Fruit fly (Drosophila melanogaster): ENCODE data around the gene Sytbeta.

Sytbeta gene

DNA sequence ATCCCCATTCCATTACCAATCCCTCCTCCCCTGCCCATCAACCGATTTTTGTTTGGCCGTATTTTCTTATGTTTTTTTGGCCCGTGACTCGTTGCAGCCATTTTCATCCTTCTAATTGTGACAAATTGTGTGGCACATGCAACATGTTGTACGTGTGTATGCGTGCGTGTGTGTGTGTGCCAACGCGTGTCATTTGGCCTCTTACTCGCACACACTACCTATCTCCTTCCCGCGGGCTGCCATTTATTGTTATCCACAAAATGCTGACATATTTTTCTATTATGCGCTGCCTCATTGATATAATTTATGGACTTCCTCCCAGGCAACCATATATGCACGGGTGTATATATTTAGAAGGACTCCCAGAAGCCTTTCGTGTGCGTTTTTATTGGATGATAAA lies 33.0 kb downstream of the Sytbeta start:
- no peak for TF ChIP-seq insv (optimal IDR thresholded peaks at IDR 0.05)
- no peak for TF ChIP-seq Myc (optimal IDR thresholded peaks at IDR 0.05)
- no peak for TF ChIP-seq Sin3A (optimal IDR thresholded peaks at IDR 0.05)
- no peak for TF ChIP-seq ttk (optimal IDR thresholded peaks at IDR 0.05)
- TF ChIP-seq h (optimal IDR thresholded peaks at IDR 0.05): no peak
- TF ChIP-seq psq (optimal IDR thresholded peaks at IDR 0.05): no peak

DNA sequence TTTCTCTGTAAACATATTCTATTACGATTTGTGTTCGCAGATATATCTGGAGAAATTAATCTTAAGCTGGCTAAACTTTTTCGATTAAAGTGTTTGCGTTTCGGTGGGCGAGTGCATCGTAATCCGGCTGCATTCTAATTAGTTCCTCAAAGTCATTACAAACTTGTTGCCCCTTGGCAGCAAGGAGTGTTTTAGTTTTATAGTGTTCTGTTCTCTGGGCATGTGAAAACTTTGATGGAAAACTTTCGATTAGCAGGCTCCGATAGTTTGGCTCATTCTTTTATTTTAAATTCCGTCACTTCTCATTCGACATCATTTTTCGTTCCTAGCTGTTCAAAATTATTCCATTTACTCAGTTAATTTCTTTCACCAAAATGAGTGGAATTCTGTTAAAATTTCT lies 41.6 kb downstream of the Sytbeta start, which contains the start of gene CG32148:
Gene CG32148, plus strand, starts transcription at position 301 of the 400 bp plus-strand sequence.
- TF ChIP-seq ttk (optimal IDR thresholded peaks at IDR 0.05) (no peak), Sin3A (optimal IDR thresholded peaks at IDR 0.05) (no peak), Myc (optimal IDR thresholded peaks at IDR 0.05) (no peak), h (optimal IDR thresholded peaks at IDR 0.05) (no peak), psq (optimal IDR thresholded peaks at IDR 0.05) (no peak), insv (optimal IDR thresholded peaks at IDR 0.05) (no peak)

DNA sequence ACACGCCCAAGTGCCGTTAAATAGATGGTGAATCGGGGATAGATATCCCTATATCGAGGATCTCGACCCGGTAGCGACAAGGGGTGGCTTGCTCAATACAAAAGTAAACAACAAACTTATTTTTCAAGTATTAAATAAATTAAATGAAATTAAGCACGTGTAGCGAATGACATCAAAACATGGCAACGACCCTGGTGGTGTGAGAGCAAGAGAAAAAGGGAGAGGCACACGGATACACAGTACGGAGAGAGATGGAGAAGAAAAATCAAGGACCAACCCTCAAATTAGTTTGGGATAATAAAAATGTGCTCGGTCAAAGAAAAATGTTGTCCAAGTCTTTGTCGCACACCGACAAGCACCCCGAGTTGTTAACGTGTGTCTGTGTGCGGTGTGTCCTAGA lies 43.8 kb downstream of the Sytbeta start:
- no peak for TF ChIP-seq Myc (optimal IDR thresholded peaks at IDR 0.05)
- TF ChIP-seq Sin3A (optimal IDR thresholded peaks at IDR 0.05): no peak
- TF ChIP-seq insv (optimal IDR thresholded peaks at IDR 0.05): no peak
- no peak for TF ChIP-seq psq (optimal IDR thresholded peaks at IDR 0.05)
- TF ChIP-seq ttk (optimal IDR thresholded peaks at IDR 0.05): no peak
- no peak for TF ChIP-seq h (optimal IDR thresholded peaks at IDR 0.05)

DNA sequence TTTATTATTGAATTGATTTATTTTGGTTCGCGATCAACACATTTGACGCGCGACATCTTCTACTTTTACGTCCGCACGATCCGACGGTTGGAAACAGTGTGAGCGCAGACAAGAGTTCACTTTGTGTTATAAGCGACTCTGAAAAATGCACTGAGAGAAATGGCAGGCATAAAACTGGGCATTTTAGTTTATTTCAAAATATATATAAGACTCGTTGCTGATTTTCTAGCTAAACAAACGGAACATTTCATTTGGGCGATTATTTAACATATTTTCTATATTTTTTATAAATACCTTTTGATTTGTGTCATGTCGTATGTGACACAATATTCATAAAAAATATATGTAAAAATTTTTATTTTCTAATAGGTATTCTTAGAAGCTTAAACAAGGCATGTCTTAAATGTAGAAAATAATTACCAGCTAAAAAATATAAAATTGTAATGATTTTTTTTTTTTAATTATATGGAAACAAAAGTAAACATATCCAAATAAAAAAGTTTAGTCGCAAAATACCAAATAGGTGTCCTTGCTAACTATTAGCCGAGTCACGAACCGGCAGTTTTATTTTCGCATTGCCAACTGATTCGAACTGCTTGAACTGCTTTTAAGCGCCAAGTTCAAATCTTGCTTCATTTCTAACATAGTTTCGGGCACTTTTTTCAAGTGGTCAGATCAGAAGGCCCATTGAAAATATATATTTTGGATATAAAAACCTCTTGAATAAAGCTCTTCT lies 50.7 kb downstream of the Sytbeta start, which contains the start of gene Reck:
Gene Reck, minus strand, starts transcription at position 106 of the 736 bp plus-strand sequence.
- TF ChIP-seq insv (optimal IDR thresholded peaks at IDR 0.05): no peak
- TF ChIP-seq Myc (optimal IDR thresholded peaks at IDR 0.05): no peak
- TF ChIP-seq h (optimal IDR thresholded peaks at IDR 0.05): no peak
- no peak for TF ChIP-seq ttk (optimal IDR thresholded peaks at IDR 0.05)
- no peak for TF ChIP-seq psq (optimal IDR thresholded peaks at IDR 0.05)
- no peak for TF ChIP-seq Sin3A (optimal IDR thresholded peaks at IDR 0.05)

DNA sequence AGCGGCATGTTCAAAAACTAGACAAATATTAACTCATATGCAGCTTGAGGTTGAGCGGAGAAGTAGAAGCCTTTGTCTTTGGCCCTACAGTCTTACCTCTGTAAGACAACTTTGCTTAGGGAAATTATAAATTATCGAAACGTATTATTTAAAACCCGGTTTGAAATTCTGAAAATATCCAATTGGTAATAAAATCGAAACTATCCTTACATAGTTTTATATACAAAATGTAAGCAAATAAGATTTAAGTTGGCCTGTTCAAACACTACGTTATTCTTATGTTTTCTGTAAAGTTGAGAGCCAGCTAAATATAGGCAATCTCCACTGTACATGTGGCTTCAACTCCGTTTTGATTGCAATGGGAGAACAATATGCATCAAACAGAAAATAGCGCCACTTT lies 51.5 kb downstream of the Sytbeta start:
- TF ChIP-seq Sin3A (optimal IDR thresholded peaks at IDR 0.05) (no peak), h (optimal IDR thresholded peaks at IDR 0.05) (no peak), psq (optimal IDR thresholded peaks at IDR 0.05) (no peak), insv (optimal IDR thresholded peaks at IDR 0.05) (no peak), Myc (optimal IDR thresholded peaks at IDR 0.05) (no peak), ttk (optimal IDR thresholded peaks at IDR 0.05) (no peak)

DNA sequence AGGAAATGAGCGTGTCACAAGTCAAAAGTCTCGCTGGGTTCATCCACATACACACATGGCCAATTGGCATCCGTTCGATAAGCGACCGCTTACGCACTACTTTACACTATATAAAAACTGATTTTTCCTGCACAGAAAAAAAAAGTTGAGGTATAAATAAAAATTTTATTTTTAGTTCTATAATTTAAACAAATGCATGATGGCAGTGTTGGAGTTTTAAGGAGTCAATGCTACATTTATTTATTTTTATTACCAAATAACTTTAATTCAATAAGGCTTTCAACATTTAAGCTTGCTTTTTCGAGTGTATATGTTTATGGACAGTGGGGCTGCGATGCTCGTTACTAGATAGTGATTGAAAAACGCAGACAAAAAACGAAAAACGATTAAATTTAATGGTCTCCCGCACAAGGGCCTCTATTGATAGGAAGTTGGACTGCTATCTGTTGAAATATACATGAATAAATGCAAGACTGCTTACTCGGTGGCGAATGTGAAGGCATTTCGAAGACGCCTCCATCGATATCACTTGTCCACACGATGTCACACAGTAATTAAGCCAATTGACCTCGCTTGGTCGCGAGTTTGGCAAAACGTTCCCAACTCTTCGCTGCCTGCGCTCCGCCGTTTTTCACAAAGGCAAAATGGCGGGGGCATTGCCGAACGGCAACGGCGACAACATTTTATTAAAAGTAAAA lies 53.0 kb downstream of the Sytbeta start:
- TF ChIP-seq Sin3A (optimal IDR thresholded peaks at IDR 0.05) (no peak), insv (optimal IDR thresholded peaks at IDR 0.05) (no peak), psq (optimal IDR thresholded peaks at IDR 0.05) (no peak), ttk (optimal IDR thresholded peaks at IDR 0.05) (no peak), Myc (optimal IDR thresholded peaks at IDR 0.05) (no peak), h (optimal IDR thresholded peaks at IDR 0.05) (no peak)

DNA sequence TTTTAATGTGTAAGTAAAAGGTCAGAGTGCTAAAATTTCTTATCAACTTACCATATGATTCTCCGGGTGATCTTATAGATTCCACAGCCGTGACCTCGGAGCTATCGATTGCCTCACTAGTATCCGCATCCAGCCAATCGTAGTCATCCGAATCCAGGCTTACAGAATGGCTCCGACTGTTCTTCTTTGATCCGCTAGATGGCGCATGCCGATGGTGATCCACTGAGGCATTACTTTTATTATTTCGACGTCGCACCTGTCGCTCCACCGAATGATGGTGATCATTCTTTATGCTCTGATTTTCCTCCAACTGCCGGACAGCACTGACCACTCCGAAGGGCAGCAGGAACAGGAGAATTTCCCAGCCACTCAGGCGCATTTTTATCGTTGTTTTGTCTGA lies 53.6 kb downstream of the Sytbeta start:
- no peak for TF ChIP-seq insv (optimal IDR thresholded peaks at IDR 0.05)
- no peak for TF ChIP-seq h (optimal IDR thresholded peaks at IDR 0.05)
- no peak for TF ChIP-seq Myc (optimal IDR thresholded peaks at IDR 0.05)
- no peak for TF ChIP-seq psq (optimal IDR thresholded peaks at IDR 0.05)
- TF ChIP-seq Sin3A (optimal IDR thresholded peaks at IDR 0.05): no peak
- TF ChIP-seq ttk (optimal IDR thresholded peaks at IDR 0.05): no peak

DNA sequence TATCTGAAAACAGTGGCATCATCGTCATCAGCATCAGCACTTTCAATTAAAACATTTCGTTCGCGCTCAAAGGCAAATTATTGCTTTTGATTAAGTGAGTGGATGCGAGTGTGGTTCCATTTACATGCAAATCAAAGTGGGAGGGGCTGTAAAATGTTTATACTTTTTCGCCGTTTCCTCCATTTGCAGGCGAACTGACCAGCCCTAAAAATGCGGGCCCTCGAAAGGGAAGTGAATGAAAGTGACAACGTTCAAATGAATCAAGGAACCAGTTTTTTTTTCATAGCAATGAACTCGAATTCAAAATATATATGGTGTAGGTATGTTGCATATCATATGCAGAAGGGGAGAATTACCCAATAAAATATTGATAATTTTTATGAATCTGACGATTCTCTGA lies 54.2 kb downstream of the Sytbeta start:
- TF ChIP-seq psq (optimal IDR thresholded peaks at IDR 0.05) (no peak), ttk (optimal IDR thresholded peaks at IDR 0.05) (no peak), h (optimal IDR thresholded peaks at IDR 0.05) (no peak), Myc (optimal IDR thresholded peaks at IDR 0.05) (no peak), Sin3A (optimal IDR thresholded peaks at IDR 0.05) (no peak)

DNA sequence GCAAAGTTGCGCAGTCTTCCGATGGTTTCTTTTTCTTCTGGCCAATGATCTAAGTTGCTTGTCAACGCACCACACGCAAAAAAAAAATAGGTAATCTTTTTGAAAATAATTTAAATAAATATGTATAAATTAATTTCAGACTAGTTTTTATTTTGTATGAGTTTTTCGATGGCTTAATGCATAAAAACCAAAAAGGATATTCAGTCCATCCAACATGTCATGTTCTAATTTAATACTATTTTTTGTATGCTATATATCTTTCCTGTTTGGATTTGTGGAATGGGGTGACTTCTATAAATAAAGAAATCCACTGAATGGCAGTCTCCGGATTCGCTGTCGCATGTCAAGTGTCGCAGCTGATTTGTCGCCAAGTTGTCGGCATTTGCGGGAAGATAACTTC lies 55.1 kb downstream of the Sytbeta start:
- TF ChIP-seq h (optimal IDR thresholded peaks at IDR 0.05) (no peak), Sin3A (optimal IDR thresholded peaks at IDR 0.05) (no peak), Myc (optimal IDR thresholded peaks at IDR 0.05) (no peak), psq (optimal IDR thresholded peaks at IDR 0.05) (no peak), ttk (optimal IDR thresholded peaks at IDR 0.05) (no peak), insv (optimal IDR thresholded peaks at IDR 0.05) (no peak)

DNA sequence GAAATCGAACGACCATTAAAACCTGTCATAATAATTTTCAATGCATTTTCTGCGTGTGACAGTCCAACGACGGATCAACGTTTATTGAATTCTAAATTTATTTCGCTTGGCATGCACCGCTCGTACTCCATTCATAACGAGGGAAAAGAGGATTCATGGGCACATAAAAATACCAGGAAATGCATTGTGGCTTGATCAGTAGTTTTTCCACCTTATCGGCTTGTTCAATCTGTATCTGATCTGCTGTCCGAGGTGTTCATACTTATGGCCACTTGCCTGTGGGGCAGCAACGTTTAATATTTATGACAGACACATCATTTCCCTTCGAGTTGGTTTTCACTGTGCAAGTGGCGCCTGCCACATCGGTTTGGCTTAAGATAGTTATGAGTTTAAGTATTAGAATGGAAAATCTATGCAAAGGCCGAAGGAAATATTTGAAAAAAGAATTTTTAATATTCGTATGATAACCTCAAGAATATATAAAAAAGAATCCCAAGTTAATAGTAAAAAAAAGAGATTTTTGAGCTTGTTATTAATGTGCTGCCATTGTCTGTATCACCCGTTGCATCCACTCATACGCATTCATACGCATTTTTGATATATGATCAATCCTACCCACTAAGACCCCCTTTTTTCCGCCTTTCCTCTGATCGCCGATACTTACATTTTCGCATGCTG lies 57.4 kb downstream of the Sytbeta start:
- no peak for TF ChIP-seq h (optimal IDR thresholded peaks at IDR 0.05)
- no peak for TF ChIP-seq Myc (optimal IDR thresholded peaks at IDR 0.05)
- no peak for TF ChIP-seq insv (optimal IDR thresholded peaks at IDR 0.05)

DNA sequence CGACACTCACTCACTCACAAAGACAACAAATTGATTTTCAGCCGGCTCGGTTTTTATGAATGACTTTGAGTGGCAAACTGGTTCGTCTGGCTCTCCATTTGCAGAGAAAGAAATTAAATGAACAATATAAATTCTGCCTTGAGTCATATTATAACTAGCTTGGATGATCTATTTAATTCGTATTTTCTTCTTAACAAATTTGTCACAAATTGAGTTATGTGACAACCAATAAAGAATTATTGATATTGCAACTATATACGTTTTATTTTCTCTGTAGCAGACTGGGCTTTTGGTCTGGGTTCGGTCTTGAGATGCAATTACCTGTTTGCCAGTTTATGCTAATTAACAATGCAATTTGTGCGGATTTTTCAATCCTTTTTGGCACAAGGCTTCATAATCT lies 58.0 kb downstream of the Sytbeta start:
- TF ChIP-seq insv (optimal IDR thresholded peaks at IDR 0.05): no peak

DNA sequence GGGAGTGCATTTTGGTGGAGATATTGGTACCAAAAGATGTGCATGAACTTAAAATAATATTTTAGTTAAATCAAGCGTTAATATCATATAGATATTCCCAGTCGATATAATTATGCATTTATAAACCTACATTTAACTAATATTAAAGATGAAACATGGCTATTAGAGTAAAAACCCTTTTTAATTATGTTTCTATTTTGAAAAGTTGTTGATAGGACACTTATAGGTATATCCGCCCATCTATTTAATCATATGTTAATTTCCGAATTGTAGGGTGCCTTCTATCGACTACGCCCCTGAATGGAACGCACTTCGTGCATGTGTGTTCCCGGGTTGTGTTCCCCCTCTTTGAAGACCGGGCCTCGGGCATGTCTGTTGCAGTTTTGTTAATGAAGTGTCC lies 59.0 kb downstream of the Sytbeta start:
- TF ChIP-seq ttk (optimal IDR thresholded peaks at IDR 0.05): no peak
- no peak for TF ChIP-seq insv (optimal IDR thresholded peaks at IDR 0.05)
- no peak for TF ChIP-seq Sin3A (optimal IDR thresholded peaks at IDR 0.05)
- no peak for TF ChIP-seq Myc (optimal IDR thresholded peaks at IDR 0.05)
- TF ChIP-seq psq (optimal IDR thresholded peaks at IDR 0.05): no peak
- no peak for TF ChIP-seq h (optimal IDR thresholded peaks at IDR 0.05)

Data from Kc167 (cell line).